Worm (Caenorhabditis elegans) whole organism, mixed stage, embryonic: Measurements from ENCODE around the gene F19C7.4.

Experiments used
- M03D4.4 ChIP-seq: sonication (generic microtip); optimal IDR thresholded peaks from 2 replicates; lab custom pipeline; 2017; ENCODE audit warnings: mild to moderate bottlenecking, missing genetic modification characterization, missing compliant biosample characterization
- bed-3 ChIP-seq: fragments of 200-800 bp; sonication (Bioruptor generic); optimal IDR thresholded peaks from 3 replicates; lab custom pipeline; 2018; ENCODE audit warnings: mild to moderate bottlenecking, missing genetic modification characterization, moderate library complexity, missing compliant biosample characterization
- blmp-1 ChIP-seq: fragments of 150-350 bp; optimal IDR thresholded peaks from 2 replicates; lab custom pipeline; 2014; ENCODE audit warnings: missing biosample characterization, missing genetic modification characterization
- ceh-39 ChIP-seq: fragments of 150-350 bp; optimal IDR thresholded peaks from 2 replicates; lab custom pipeline; 2014; ENCODE audit warnings: missing biosample characterization, missing genetic modification characterization
- ceh-83 ChIP-seq: fragments of 200-800 bp; sonication (Bioruptor generic); optimal IDR thresholded peaks from 2 replicates; lab custom pipeline; 2018; ENCODE audit warnings: mild to moderate bottlenecking, missing genetic modification characterization, missing compliant biosample characterization
- ces-1 ChIP-seq: fragments of 150-350 bp; optimal IDR thresholded peaks from 2 replicates; lab custom pipeline; 2014; ENCODE audit warnings: missing biosample characterization, missing genetic modification reagents, missing genetic modification characterization
- cnd-1 ChIP-seq: fragments of 200-800 bp; sonication (Bioruptor generic); optimal IDR thresholded peaks from 2 replicates; lab custom pipeline; 2018; ENCODE audit warnings: mild to moderate bottlenecking, missing genetic modification characterization, missing compliant biosample characterization
- drap-1 ChIP-seq: fragments of 200-800 bp; sonication (Bioruptor generic); optimal IDR thresholded peaks from 3 replicates; lab custom pipeline; 2018; ENCODE audit warnings: mild to moderate bottlenecking, missing genetic modification characterization, missing compliant biosample characterization
- elt-1 ChIP-seq: sonication (generic microtip); optimal IDR thresholded peaks from 2 replicates; lab custom pipeline; 2017; ENCODE audit warnings: missing genetic modification characterization, mild to moderate bottlenecking, missing compliant biosample characterization, antibody characterized with exemption, moderate library complexity, borderline replicate concordance; ENCODE audit not compliant: insufficient read depth
- elt-3 ChIP-seq: fragments of 150-350 bp; optimal IDR thresholded peaks from 2 replicates; lab custom pipeline; 2014; ENCODE audit warnings: missing biosample characterization, missing genetic modification characterization
- flh-1 ChIP-seq: fragments of 200-800 bp; sonication (Bioruptor generic); optimal IDR thresholded peaks from 2 replicates; lab custom pipeline; 2018; ENCODE audit warnings: mild to moderate bottlenecking, missing genetic modification characterization, moderate library complexity, missing compliant biosample characterization
- ham-2 ChIP-seq: fragments of 200-800 bp; sonication (Bioruptor generic); optimal IDR thresholded peaks from 2 replicates; lab custom pipeline; 2018; ENCODE audit warnings: mild to moderate bottlenecking, missing genetic modification characterization, missing compliant biosample characterization
- hlh-1 ChIP-seq: fragments of 150-350 bp; optimal IDR thresholded peaks from 2 replicates; lab custom pipeline; 2014; ENCODE audit warnings: missing biosample characterization, missing genetic modification reagents, missing genetic modification characterization
- lin-13 ChIP-seq: fragments of 150-350 bp; optimal IDR thresholded peaks from 2 replicates; lab custom pipeline; 2014; ENCODE audit warnings: missing biosample characterization, missing genetic modification characterization
- lin-32 ChIP-seq: fragments of 200-800 bp; sonication (Bioruptor generic); optimal IDR thresholded peaks from 2 replicates; lab custom pipeline; 2018; ENCODE audit warnings: mild to moderate bottlenecking, missing genetic modification characterization, missing compliant biosample characterization
- lsy-2 ChIP-seq: fragments of 150-350 bp; optimal IDR thresholded peaks from 2 replicates; lab custom pipeline; 2014; ENCODE audit warnings: missing biosample characterization, missing genetic modification characterization
- mab-5 ChIP-seq: fragments of 150-350 bp; optimal IDR thresholded peaks from 2 replicates; lab custom pipeline; 2014; ENCODE audit warnings: missing biosample characterization, missing genetic modification characterization
- mep-1 ChIP-seq: fragments of 150-350 bp; optimal IDR thresholded peaks from 2 replicates; lab custom pipeline; 2017; ENCODE audit warnings: missing biosample characterization, missing genetic modification reagents, missing genetic modification characterization, inconsistent platforms
- mls-2 ChIP-seq: sonication (generic microtip); optimal IDR thresholded peaks from 2 replicates; lab custom pipeline; 2016; ENCODE audit warnings: mild to moderate bottlenecking, missing genetic modification characterization, moderate library complexity, missing compliant biosample characterization
- nhr-12 ChIP-seq: fragments of 150-350 bp; optimal IDR thresholded peaks from 2 replicates; lab custom pipeline; 2014; ENCODE audit warnings: missing biosample characterization, missing genetic modification characterization
- nhr-2 ChIP-seq: fragments of 150-350 bp; optimal IDR thresholded peaks from 2 replicates; lab custom pipeline; 2014; ENCODE audit warnings: missing biosample characterization, missing genetic modification characterization
- nhr-237 ChIP-seq: fragments of 150-350 bp; optimal IDR thresholded peaks from 2 replicates; lab custom pipeline; 2014; ENCODE audit warnings: missing biosample characterization, missing genetic modification characterization
- nhr-28 ChIP-seq: fragments of 150-350 bp; optimal IDR thresholded peaks from 2 replicates; lab custom pipeline; 2014; ENCODE audit warnings: missing biosample characterization, missing genetic modification characterization
- nhr-76 ChIP-seq: sonication (generic microtip); optimal IDR thresholded peaks from 2 replicates; lab custom pipeline; 2017; ENCODE audit warnings: missing biosample characterization, missing genetic modification characterization
- pha-4 ChIP-seq: fragments of 150-350 bp; optimal IDR thresholded peaks from 2 replicates; lab custom pipeline; 2018; ENCODE audit warnings: missing biosample characterization, missing genetic modification reagents, missing genetic modification characterization
- sem-2 ChIP-seq: fragments of 200-800 bp; sonication (Bioruptor generic); optimal IDR thresholded peaks from 2 replicates; lab custom pipeline; 2018; ENCODE audit warnings: mild to moderate bottlenecking, missing genetic modification characterization, missing compliant biosample characterization
- sptf-1 ChIP-seq: sonication (generic microtip); optimal IDR thresholded peaks from 2 replicates; lab custom pipeline; 2017; ENCODE audit warnings: mild to moderate bottlenecking, missing genetic modification characterization, moderate library complexity, missing compliant biosample characterization
- tbx-8 ChIP-seq: fragments of 200-800 bp; sonication (Bioruptor generic); optimal IDR thresholded peaks from 2 replicates; lab custom pipeline; 2018; ENCODE audit warnings: mild to moderate bottlenecking, missing genetic modification characterization, moderate library complexity, missing compliant biosample characterization
- unc-120 ChIP-seq: sonication (generic microtip); optimal IDR thresholded peaks from 2 replicates; lab custom pipeline; 2017; ENCODE audit warnings: missing genetic modification characterization, missing compliant biosample characterization; ENCODE audit not compliant: poor library complexity, severe bottlenecking
- unc-62 ChIP-seq: fragments of 150-350 bp; optimal IDR thresholded peaks from 2 replicates; lab custom pipeline; 2014; ENCODE audit warnings: missing biosample characterization, missing genetic modification reagents, missing genetic modification characterization
- zip-8 ChIP-seq: fragments of 150-350 bp; optimal IDR thresholded peaks from 2 replicates; lab custom pipeline; 2014; ENCODE audit warnings: missing biosample characterization, missing genetic modification characterization
- ztf-11 ChIP-seq: fragments of 150-350 bp; optimal IDR thresholded peaks from 2 replicates; lab custom pipeline; 2014; ENCODE audit warnings: missing biosample characterization, missing genetic modification characterization

The F19C7.4 gene

ce11 chrIV:4585991-4586390, 16.7 kb upstream of the F19C7.4 start:
- TF ChIP-seq ces-1 (GFP tag; lab: Kevin White, UChicago) (peak; percentile 100), mep-1 (tag; lab: Kevin White, UChicago) (peak; percentile 26), blmp-1 (no peak)
- TF ChIP-seq, all 35 proteins: peak for 2

- no peak for TF ChIP-seq mls-2 (tag; lab: Kevin White, UChicago)
- TF ChIP-seq zip-8 (tag; lab: Kevin White, UChicago): no peak
- no peak for TF ChIP-seq M03D4.4
- TF ChIP-seq unc-120 (tag; lab: Kevin White, UChicago): no peak
- no peak for TF ChIP-seq drap-1 (GFP tag; lab: Kevin White, UChicago)
- no peak for TF ChIP-seq cnd-1 (tag; lab: Kevin White, UChicago)
- no peak for TF ChIP-seq pha-4
- TF ChIP-seq unc-62: no peak
- no peak for TF ChIP-seq nhr-2 (tag; lab: Kevin White, UChicago)
- no peak for TF ChIP-seq ham-2
- no peak for TF ChIP-seq tbx-8 (GFP tag; lab: Kevin White, UChicago)
- no peak for TF ChIP-seq mep-1 (tag; lab: Kevin White, UChicago)
These were observed 15.1 kb upstream of the F19C7.4 start for ce11 chrIV:4587532-4587931.

ce11 chrIV:4588408-4588807, 14.3 kb upstream of the F19C7.4 start:
- TF ChIP-seq unc-120 (tag; lab: Kevin White, UChicago): no peak
- TF ChIP-seq elt-1 (tag; lab: Kevin White, UChicago): no peak
- no peak for TF ChIP-seq mab-5 (tag; lab: Kevin White, UChicago)
- TF ChIP-seq nhr-76 (tag; lab: Kevin White, UChicago): no peak
- TF ChIP-seq cnd-1 (tag; lab: Kevin White, UChicago): peak; percentile 0
- no peak for TF ChIP-seq ces-1 (GFP tag; lab: Kevin White, UChicago)
- TF ChIP-seq pha-4: peak; percentile 31
- TF ChIP-seq ham-2: peak; percentile 41
- TF ChIP-seq mep-1 (tag; lab: Kevin White, UChicago): no peak
- TF ChIP-seq ztf-11 (tag; lab: Kevin White, UChicago): no peak
- TF ChIP-seq elt-3 (tag; lab: Kevin White, UChicago): no peak

ce11 chrIV:4596824-4597223, 5.8 kb upstream of the F19C7.4 start, which contains the start of gene F19C7.3:
F19C7.3 (plus strand) TSS chrIV:4597124.
- no peak for TF ChIP-seq unc-62
- no peak for TF ChIP-seq bed-3 (GFP tag; lab: Kevin White, UChicago)
- peak; percentile 23 for TF ChIP-seq ceh-39 (tag; lab: Kevin White, UChicago)
- TF ChIP-seq hlh-1 (tag; lab: Kevin White, UChicago): peak; percentile 41
- TF ChIP-seq sptf-1 (tag; lab: Kevin White, UChicago): no peak
- no peak for TF ChIP-seq ztf-11 (tag; lab: Kevin White, UChicago)
- TF ChIP-seq flh-1 (GFP tag; lab: Kevin White, UChicago): no peak
- no peak for TF ChIP-seq drap-1 (GFP tag; lab: Kevin White, UChicago)
- no peak for TF ChIP-seq unc-120 (tag; lab: Kevin White, UChicago)
- no peak for TF ChIP-seq ceh-83 (GFP tag; lab: Kevin White, UChicago)
- TF ChIP-seq, all 35 proteins: peak for 2

- TF ChIP-seq nhr-12 (tag; lab: Kevin White, UChicago): no peak
- TF ChIP-seq lin-32 (GFP tag; lab: Kevin White, UChicago): no peak
- no peak for TF ChIP-seq nhr-237 (tag; lab: Kevin White, UChicago)
- no peak for TF ChIP-seq ham-2
- TF ChIP-seq mep-1 (tag; lab: Kevin White, UChicago): no peak
- no peak for TF ChIP-seq ztf-11 (tag; lab: Kevin White, UChicago)
These were observed 3.2 kb upstream of the F19C7.4 start, which contains the start of gene F19C7.2 for ce11 chrIV:4599352-4600004. F19C7.2 (plus strand) TSS chrIV:4599954.

DNA sequence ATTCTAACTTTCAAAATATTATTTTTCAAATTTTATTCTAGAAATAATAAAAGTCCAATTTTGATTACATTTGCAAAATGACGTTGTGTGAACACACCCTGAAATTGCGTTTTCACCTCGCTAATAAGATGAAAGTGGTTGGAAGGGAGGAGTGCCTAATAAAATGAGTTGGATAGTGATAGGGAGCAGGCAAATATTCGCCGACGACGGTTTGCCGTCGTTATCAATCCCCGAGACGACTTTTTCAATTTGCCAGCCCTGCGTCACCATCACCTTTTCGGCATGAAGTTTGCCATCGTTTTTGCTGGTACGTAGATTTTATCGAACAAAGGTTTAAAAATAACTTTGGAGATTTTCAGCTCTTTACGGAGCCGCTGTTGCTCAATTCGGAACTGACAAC, 2.9 kb downstream of the F19C7.4 start, which contains the start of gene nspg-10:
TSS of gene nspg-10 (plus strand) at position 179 of the 400 bp plus-strand sequence.
- TF ChIP-seq bed-3 (GFP tag; lab: Kevin White, UChicago) (no peak), lin-32 (GFP tag; lab: Kevin White, UChicago) (no peak), lin-13 (tag; lab: Kevin White, UChicago) (no peak), flh-1 (GFP tag; lab: Kevin White, UChicago) (no peak), mls-2 (tag; lab: Kevin White, UChicago) (no peak), sptf-1 (tag; lab: Kevin White, UChicago) (no peak), sem-2 (no peak), tbx-8 (GFP tag; lab: Kevin White, UChicago) (no peak), drap-1 (GFP tag; lab: Kevin White, UChicago) (no peak), nhr-12 (tag; lab: Kevin White, UChicago) (no peak), ztf-11 (tag; lab: Kevin White, UChicago) (no peak), elt-3 (tag; lab: Kevin White, UChicago) (no peak), nhr-28 (no peak), mep-1 (tag; lab: Kevin White, UChicago) (no peak), nhr-237 (tag; lab: Kevin White, UChicago) (no peak), lsy-2 (no peak), ceh-39 (tag; lab: Kevin White, UChicago) (no peak), ces-1 (GFP tag; lab: Kevin White, UChicago) (no peak)
